Worm (Caenorhabditis elegans) whole organism, L4 larva: ENCODE measurements around the gene C14B1.8.

Experiments
- fos-1 ChIP-seq: fragments of 150-350 bp; optimal IDR thresholded peaks from 2 replicates; lab custom pipeline; 2014; ENCODE audit warnings: missing biosample characterization, missing genetic modification characterization
- nhr-11 ChIP-seq: fragments of 150-350 bp; optimal IDR thresholded peaks from 2 replicates; lab custom pipeline; 2014; ENCODE audit warnings: missing biosample characterization, missing genetic modification characterization
- spr-1 ChIP-seq: sonication (generic microtip); optimal IDR thresholded peaks from 2 replicates; lab custom pipeline; 2016; ENCODE audit warnings: mild to moderate bottlenecking, missing genetic modification characterization, missing compliant biosample characterization
- tra-1 ChIP-seq: fragments of 200-800 bp; sonication (Bioruptor generic); IDR thresholded peaks from 2 replicates; pipeline ENCODE4 v1.3.6; 2022; ENCODE audit warnings: missing genetic modification reagents, missing genetic modification characterization, missing compliant biosample characterization

- TF ChIP-seq spr-1 (tag; lab: Kevin White, UChicago) (no peak), tra-1 (GFP tag; lab: Robert Waterston, UW) (no peak), fos-1 (no peak), nhr-11 (tag; lab: Kevin White, UChicago) (no peak)
Observed at ce11 chrIII:3694572-3694971, 24.9 kb downstream of the C14B1.8 start, which contains the start of gene npr-15.
